Worm (Caenorhabditis elegans): ENCODE measurements around the gene dnc-4.

DNA sequence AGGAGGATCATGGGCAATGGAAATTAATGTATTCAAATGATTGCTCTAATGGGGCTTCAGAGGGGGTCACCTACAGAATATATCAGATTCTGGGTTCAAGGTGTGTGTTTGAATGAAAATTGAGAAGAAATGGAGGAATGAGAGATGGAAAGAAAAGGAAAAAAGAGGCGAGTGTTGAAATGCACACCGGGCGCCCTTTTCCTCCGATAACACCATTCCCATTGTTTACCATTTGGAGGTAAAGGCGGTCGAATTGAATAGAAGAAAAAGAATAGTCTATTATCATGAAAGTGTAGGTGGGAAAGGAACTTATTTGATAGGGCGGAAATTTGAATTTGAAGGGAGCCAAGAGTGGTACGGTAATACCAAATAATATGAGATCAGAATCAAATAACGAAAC lies 14.2 kb downstream of the dnc-4 start:
- no peak for TF ChIP-seq tbx-11 (GFP tag; IDR thresholded peaks at IDR 0.05)
- TF ChIP-seq sea-1 (GFP tag; conservative IDR thresholded peaks at IDR 0.05): no peak
- no peak for TF ChIP-seq ama-1 (optimal IDR thresholded peaks at IDR 0.05)
- no peak for TF ChIP-seq flt-1 (GFP tag; IDR thresholded peaks at IDR 0.05)
- no peak for TF ChIP-seq hnd-1 (tag; optimal IDR thresholded peaks at IDR 0.05)
- TF ChIP-seq hmg-4 (GFP tag; optimal IDR thresholded peaks at IDR 0.05): no peak
- no peak for TF ChIP-seq tbx-37 (GFP tag; conservative IDR thresholded peaks at IDR 0.05)
- no peak for TF ChIP-seq scrt-1 (GFP tag; IDR thresholded peaks at IDR 0.05)
- no peak for TF ChIP-seq hmbx-1 (tag; optimal IDR thresholded peaks at IDR 0.05)
- TF ChIP-seq B0310.2 (tag; optimal IDR thresholded peaks at IDR 0.05): no peak
- TF ChIP-seq ceh-36 (tag; optimal IDR thresholded peaks at IDR 0.05): no peak
- no peak for TF ChIP-seq pes-1 (GFP tag; IDR thresholded peaks at IDR 0.05)

Measured in whole organism, early embryonic.